Worm (Caenorhabditis elegans): ENCODE data around the gene C07G2.5.

The C07G2.5 gene

ce11 chrIII:4470793-4471192, 28.0 kb downstream of the C07G2.5 start (continued):
- TF ChIP-seq Y67H2A.10 (GFP tag; conservative IDR thresholded peaks at IDR 0.05), result peak; percentile 72
- peak; percentile 46; the same call in 1 of the 2 replicates for TF ChIP-seq hsf-1 (GFP tag; IDR thresholded peaks at IDR 0.05)
- peak; percentile 70 for TF ChIP-seq ceh-79 (tag; optimal IDR thresholded peaks at IDR 0.05)
- TF ChIP-seq madf-10 (tag; optimal IDR thresholded peaks at IDR 0.05), result peak; percentile 72
- no peak for TF ChIP-seq nfya-2 (GFP tag; IDR thresholded peaks at IDR 0.05)
- TF ChIP-seq B0336.3 (GFP tag; IDR thresholded peaks at IDR 0.05), result 0 out of 2 replicates have a peak, but pooled peaks have one; percentile 44
- peak; percentile 58 for TF ChIP-seq F33H1.4 (GFP tag; IDR thresholded peaks at IDR 0.05)
- TF ChIP-seq F37B4.10 (GFP tag; IDR thresholded peaks at IDR 0.05), result no peak
- TF ChIP-seq snpc-3.4 (tag; optimal IDR thresholded peaks at IDR 0.05), result no peak
- peak; percentile 52 for TF ChIP-seq zim-3 (tag; optimal IDR thresholded peaks at IDR 0.05)
- TF ChIP-seq ama-1 (optimal IDR thresholded peaks at IDR 0.05), result no peak
- peak in 1 of 2 experiments; percentile 84 for TF ChIP-seq ama-1 (GFP tag; optimal IDR thresholded peaks at IDR 0.05)
- TF ChIP-seq T26A5.8 (tag; optimal IDR thresholded peaks at IDR 0.05), result peak; percentile 70
- peak; percentile 81 for TF ChIP-seq repo-1 (tag; optimal IDR thresholded peaks at IDR 0.05)
- peak; percentile 61; the same call in 1 of the 2 replicates for TF ChIP-seq lir-1 (GFP tag; conservative IDR thresholded peaks at IDR 0.05)
- TF ChIP-seq nhr-120 (GFP tag; IDR thresholded peaks at IDR 0.05), result no peak
- TF ChIP-seq bed-1 (GFP tag; IDR thresholded peaks at IDR 0.05), result peak; percentile 24; the same call in 1 of the 2 replicates
- no peak; the same call in 1 of the 2 replicates for TF ChIP-seq attf-3 (GFP tag; conservative IDR thresholded peaks at IDR 0.05)
- TF ChIP-seq tbp1 (GFP tag; optimal IDR thresholded peaks at IDR 0.05), result peak; percentile 97
- TF ChIP-seq dpl-1 (GFP tag; optimal IDR thresholded peaks at IDR 0.05), result no peak
- TF ChIP-seq hlh-12 (tag; optimal IDR thresholded peaks at IDR 0.05), result no peak
- TF ChIP-seq Y95B8A.8 (GFP tag; IDR thresholded peaks at IDR 0.05), result no peak
- TF ChIP-seq attf-5 (GFP tag; optimal IDR thresholded peaks at IDR 0.05), result peak; percentile 52
- TF ChIP-seq B0261.1 (tag; optimal IDR thresholded peaks at IDR 0.05), result peak; percentile 93
- TF ChIP-seq aptf-2 (GFP tag; conservative IDR thresholded peaks at IDR 0.05), result no peak
- TF ChIP-seq let-607 (tag; optimal IDR thresholded peaks at IDR 0.05), result peak; percentile 55 to 67
- peak; percentile 64; the same call in 1 of the 2 replicates for TF ChIP-seq sea-2 (GFP tag; IDR thresholded peaks at IDR 0.05)
- TF ChIP-seq tlf-1 (GFP tag; optimal IDR thresholded peaks at IDR 0.05), result peak; percentile 13
- peak; percentile 73 for TF ChIP-seq ztf-18 (tag; optimal IDR thresholded peaks at IDR 0.05)
- peak; percentile 59; the same call in 1 of the 2 replicates for TF ChIP-seq ztf-6 (GFP tag; IDR thresholded peaks at IDR 0.05)
- no peak for TF ChIP-seq gei-17 (GFP tag; optimal IDR thresholded peaks at IDR 0.05)
- 0 out of 2 replicates have a peak, but pooled peaks have one; percentile 62 for TF ChIP-seq madf-3 (GFP tag; IDR thresholded peaks at IDR 0.05)
- peak; percentile 88 for TF ChIP-seq lin-26 (GFP tag; IDR thresholded peaks at IDR 0.05)
- TF ChIP-seq egl-44 (GFP tag; IDR thresholded peaks at IDR 0.05), result peak; percentile 82; the same call in 1 of the 2 replicates
- 0 out of 2 replicates have a peak, but pooled peaks have one; percentile 36 for TF ChIP-seq C17E4.6 (GFP tag; IDR thresholded peaks at IDR 0.05)
- peak; percentile 64 for TF ChIP-seq chd-7 (tag; optimal IDR thresholded peaks at IDR 0.05)
- TF ChIP-seq F23B12.7 (tag; optimal IDR thresholded peaks at IDR 0.05; ENCODE audit: insufficient read depth), result peak; percentile 93
- TF ChIP-seq sdz-38 (tag; optimal IDR thresholded peaks at IDR 0.05), result no peak
- no peak for TF ChIP-seq tbx-9 (tag; optimal IDR thresholded peaks at IDR 0.05; ENCODE audit: borderline replicate concordance)
- TF ChIP-seq B0019.2 (GFP tag; conservative IDR thresholded peaks at IDR 0.05), result peak; percentile 53; the same call in 1 of the 2 replicates
- TF ChIP-seq let-526 (GFP tag; IDR thresholded peaks at IDR 0.05), result peak; percentile 67; the same call in 1 of the 2 replicates
- peak; percentile 53 for TF ChIP-seq lin-54 (GFP tag; optimal IDR thresholded peaks at IDR 0.05)
- TF ChIP-seq lsl-1 (GFP tag; optimal IDR thresholded peaks at IDR 0.05), result peak; percentile 64
- TF ChIP-seq C06A6.2 (GFP tag; conservative IDR thresholded peaks at IDR 0.05), result peak; percentile 73
- peak; percentile 90 for TF ChIP-seq ZK185.1 (tag; optimal IDR thresholded peaks at IDR 0.05; ENCODE audit: poor library complexity, severe bottlenecking)
- TF ChIP-seq ztf-3 (GFP tag; optimal IDR thresholded peaks at IDR 0.05), result no peak
- TF ChIP-seq lsy-27 (tag; optimal IDR thresholded peaks at IDR 0.05; ENCODE audit: borderline replicate concordance, insufficient read depth), result no peak
- peak; percentile 83 for TF ChIP-seq dox-1 (GFP tag; IDR thresholded peaks at IDR 0.05)
